Worm (Caenorhabditis elegans): ENCODE data around the gene R57.2.
"Not testable (repeated sequence)": the region's sequence is repeated elsewhere in the genome, so short reads cannot be mapped to it uniquely, and the experiment has no call there.

R57.2 gene

ce11 chrX:334452-334851 lies 37.4 kb downstream of the R57.2 start:
- no peak for TF ChIP-seq unc-62 (GFP tag; optimal IDR thresholded peaks at IDR 0.05)

- no peak for TF ChIP-seq unc-62 (GFP tag; optimal IDR thresholded peaks at IDR 0.05)
Measured at ce11 chrX:343822-344221, 46.8 kb downstream of the R57.2 start.

- TF ChIP-seq unc-62 (GFP tag; optimal IDR thresholded peaks at IDR 0.05) = not testable (repeated sequence)
Measured at ce11 chrX:347117-347516, 50.1 kb downstream of the R57.2 start, which contains the start of gene C04E7.3. C04E7.3 (minus strand) TSS chrX:347217.

ce11 chrX:348141-348540 lies 51.1 kb downstream of the R57.2 start:
- TF ChIP-seq unc-62 (GFP tag; optimal IDR thresholded peaks at IDR 0.05) = no peak
